Worm (Caenorhabditis elegans): ENCODE measurements around the gene pcf-11.

ce11 chrIII:5077150-5077814 is 52.6 kb downstream of the pcf-11 start, which contains the start of gene alh-1:
- no peak for TF ChIP-seq jun-1 (tag; optimal IDR thresholded peaks at IDR 0.05)
- TF ChIP-seq egl-27 (tag; optimal IDR thresholded peaks at IDR 0.05): no peak

Measured in whole organism, L3 larva.